Fruit fly (Drosophila melanogaster) whole organism, prepupa: Measurements from ENCODE around the gene CG15890.

Experiments
- Lpt ChIP-seq: fragments of 200-800 bp; sonication (Bioruptor generic); optimal IDR thresholded peaks from 3 replicates; lab custom pipeline; 2016; ENCODE audit warnings: missing biosample characterization, missing genetic modification characterization
- ss ChIP-seq, 2 experiments: fragments of 200-800 bp; sonication (Bioruptor generic); optimal IDR thresholded peaks; 2 replicates in 1 of 2; 3 replicates in 1 of 2; lab custom pipeline; 2017 to 2018; ENCODE audit warnings: mild to moderate bottlenecking in 2 of 2, missing biosample characterization in 2 of 2, missing genetic modification characterization in 2 of 2, moderate library complexity in 1 of 2
- svp ChIP-seq: fragments of 200-800 bp; sonication (Bioruptor generic); peaks from one replicate; lab custom pipeline; 2016; ENCODE audit warnings: missing biosample characterization, missing genetic modification characterization
- vri ChIP-seq: fragments of 200-800 bp; sonication (Bioruptor generic); optimal IDR thresholded peaks from 3 replicates; lab custom pipeline; 2016; ENCODE audit warnings: missing biosample characterization, mild to moderate bottlenecking, missing genetic modification characterization

DNA sequence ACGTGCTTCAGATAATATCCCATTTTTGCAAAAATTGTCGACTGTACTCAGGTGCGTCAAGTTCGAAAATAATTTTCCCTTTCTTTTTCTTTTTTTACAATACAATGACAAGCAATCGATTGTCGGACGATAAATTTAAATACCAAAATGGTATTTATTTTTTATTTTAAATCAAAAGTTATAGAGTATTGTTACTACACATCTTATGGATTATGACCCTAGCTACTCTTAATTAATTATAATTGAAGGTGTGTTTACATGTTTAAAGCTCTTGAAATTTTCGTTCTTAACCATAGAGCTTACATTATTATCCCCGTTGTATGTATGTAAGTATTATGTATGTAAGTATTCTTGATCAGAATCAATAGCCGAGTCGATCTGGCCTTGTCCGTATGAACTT lies 46.7 kb downstream of the CG15890 start, which contains the start of gene hog:
- TF ChIP-seq vri (GFP tag; lab: Kevin White, UChicago): no peak
- TF ChIP-seq svp (GFP tag; lab: Kevin White, UChicago): no peak
- no peak for TF ChIP-seq Lpt
- no peak for TF ChIP-seq ss (GFP tag; optimal IDR thresholded peaks at IDR 0.05; lab: Kevin White, UChicago)
